Worm (Caenorhabditis elegans): ENCODE results near the gene acl-9.
A peak's percentile ranks its signal among the peaks of the same experiment; 100 is the strongest.

acl-9 gene

ce11 chrV:6464238-6464637 lies 11.2 kb downstream of the acl-9 start:
- no peak for TF ChIP-seq syd-9 (tag; optimal IDR thresholded peaks at IDR 0.05)
- TF ChIP-seq ets-4 (tag; optimal IDR thresholded peaks at IDR 0.05) = no peak
- TF ChIP-seq unc-55 (GFP tag; optimal IDR thresholded peaks at IDR 0.05) = peak; percentile 73
- TF ChIP-seq ceh-24 (tag; optimal IDR thresholded peaks at IDR 0.05) = no peak
- no peak for TF ChIP-seq ama-1 (optimal IDR thresholded peaks at IDR 0.05)

- TF ChIP-seq C08G9.2 (tag; optimal IDR thresholded peaks at IDR 0.05) = no peak
- no peak for TF ChIP-seq ref-2 (tag; optimal IDR thresholded peaks at IDR 0.05)
- no peak for TF ChIP-seq ceh-6 (GFP tag; optimal IDR thresholded peaks at IDR 0.05)
- no peak for TF ChIP-seq nhr-232 (tag; optimal IDR thresholded peaks at IDR 0.05)
- TF ChIP-seq sdc-2 (tag; optimal IDR thresholded peaks at IDR 0.05) = no peak
- TF ChIP-seq ceh-31 (tag; optimal IDR thresholded peaks at IDR 0.05) = no peak
- TF ChIP-seq T23F11.4 (GFP tag; optimal IDR thresholded peaks at IDR 0.05) = no peak
These were observed 11.7 kb downstream of the acl-9 start, which contains the start of gene unc-83 for ce11 chrV:6464765-6465164. Gene unc-83 (plus strand): TSS chrV:6465065.

- TF ChIP-seq ama-1 (optimal IDR thresholded peaks at IDR 0.05) (no peak), ceh-19 (GFP tag; optimal IDR thresholded peaks at IDR 0.05) (peak; percentile 45)
These were observed 14.7 kb downstream of the acl-9 start for ce11 chrV:6467676-6468075.

- TF ChIP-seq npax-4 (tag; optimal IDR thresholded peaks at IDR 0.05) (no peak), C38D4.7 (GFP tag; optimal IDR thresholded peaks at IDR 0.05) (no peak), elt-4 (tag; optimal IDR thresholded peaks at IDR 0.05) (no peak), sox-2 (GFP tag; IDR thresholded peaks at IDR 0.05) (no peak), tbx-7 (tag; optimal IDR thresholded peaks at IDR 0.05) (no peak), nfya-1 (tag; optimal IDR thresholded peaks at IDR 0.05) (no peak)
These were observed 18.2 kb downstream of the acl-9 start for ce11 chrV:6471208-6471607.

ce11 chrV:6476026-6476425 lies 23.0 kb downstream of the acl-9 start:
- no peak for TF ChIP-seq ceh-30 (tag; optimal IDR thresholded peaks at IDR 0.05)
- no peak for TF ChIP-seq npax-4 (tag; optimal IDR thresholded peaks at IDR 0.05)
- TF ChIP-seq ceh-18 (tag; optimal IDR thresholded peaks at IDR 0.05) = no peak
- no peak for TF ChIP-seq ceh-34 (tag; optimal IDR thresholded peaks at IDR 0.05)
- no peak for TF ChIP-seq unc-55 (GFP tag; optimal IDR thresholded peaks at IDR 0.05)
- no peak for TF ChIP-seq nfya-1 (tag; optimal IDR thresholded peaks at IDR 0.05)

- peak; percentile 6 for TF ChIP-seq unc-42 (tag; optimal IDR thresholded peaks at IDR 0.05)
- TF ChIP-seq tbx-7 (tag; optimal IDR thresholded peaks at IDR 0.05) = no peak
- TF ChIP-seq unc-55 (GFP tag; optimal IDR thresholded peaks at IDR 0.05) = no peak
- peak; percentile 45 for TF ChIP-seq tbx-2 (tag; optimal IDR thresholded peaks at IDR 0.05)
- peak; percentile 14 for TF ChIP-seq ref-2 (tag; optimal IDR thresholded peaks at IDR 0.05)
- peak; percentile 62 for TF ChIP-seq ceh-31 (tag; optimal IDR thresholded peaks at IDR 0.05)
These were observed 32.1 kb downstream of the acl-9 start for ce11 chrV:6485109-6485508.

- TF ChIP-seq ceh-14 (tag; optimal IDR thresholded peaks at IDR 0.05) (no peak), unc-86 (tag; optimal IDR thresholded peaks at IDR 0.05) (no peak), K02D7.2 (tag; optimal IDR thresholded peaks at IDR 0.05) (no peak), fax-1 (tag; optimal IDR thresholded peaks at IDR 0.05) (no peak), ama-1 (optimal IDR thresholded peaks at IDR 0.05) (no peak), hlh-13 (GFP tag; optimal IDR thresholded peaks at IDR 0.05) (no peak), hlh-6 (tag; optimal IDR thresholded peaks at IDR 0.05) (no peak), ceh-45 (GFP tag; IDR thresholded peaks at IDR 0.05) (no peak), unc-42 (tag; optimal IDR thresholded peaks at IDR 0.05) (no peak)
These were observed 34.9 kb downstream of the acl-9 start for ce11 chrV:6487878-6488277.
